Worm (Caenorhabditis elegans): ENCODE measurements around the gene ZC190.10.

DNA sequence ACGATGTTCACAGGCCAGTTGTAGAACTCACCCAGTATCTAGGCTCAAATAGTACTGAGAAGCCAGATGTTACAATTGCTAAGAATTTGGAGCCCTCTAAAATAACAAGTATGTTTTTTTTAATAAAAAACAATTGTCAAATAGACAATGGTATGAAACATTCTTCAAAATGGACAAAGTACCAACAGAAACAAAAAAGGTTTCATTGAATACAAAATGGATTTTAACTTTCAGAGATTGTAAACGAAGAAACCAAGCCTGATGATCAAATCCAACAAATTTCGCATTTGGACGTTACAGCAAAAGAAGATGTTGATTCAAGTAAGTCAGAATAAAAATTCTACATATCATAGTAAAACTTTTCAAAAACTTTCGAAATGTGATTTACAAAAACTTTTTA is 31.0 kb upstream of the ZC190.10 start, which contains the start of gene ZC196.9:
- TF ChIP-seq mdl-1 (tag; optimal IDR thresholded peaks at IDR 0.05) (no peak), fos-1 (tag; optimal IDR thresholded peaks at IDR 0.05) (no peak), mab-5 (tag; optimal IDR thresholded peaks at IDR 0.05) (no peak), nhr-237 (tag; optimal IDR thresholded peaks at IDR 0.05) (no peak), elt-3 (tag; optimal IDR thresholded peaks at IDR 0.05) (no peak), egl-27 (tag; optimal IDR thresholded peaks at IDR 0.05) (no peak), ama-1 (optimal IDR thresholded peaks at IDR 0.05) (no peak), snpc-4 (tag; optimal IDR thresholded peaks at IDR 0.05) (no peak), sma-9 (GFP tag; optimal IDR thresholded peaks at IDR 0.05) (no peak), sma-9 (tag; optimal IDR thresholded peaks at IDR 0.05) (no peak), nhr-25 (tag; optimal IDR thresholded peaks at IDR 0.05) (no peak), ztf-11 (tag; optimal IDR thresholded peaks at IDR 0.05) (no peak), ZK546.5 (tag; optimal IDR thresholded peaks at IDR 0.05) (no peak)
